Fruit fly (Drosophila melanogaster): ENCODE measurements around the gene Gp93.

- TF ChIP-seq kay (GFP tag; ENCODE audit: borderline replicate concordance): no peak
- no peak for TF ChIP-seq CG7045 (GFP tag; optimal IDR thresholded peaks at IDR 0.05)
- TF ChIP-seq toe (GFP tag; optimal IDR thresholded peaks at IDR 0.05): no peak
- TF ChIP-seq CG14711 (tag; optimal IDR thresholded peaks at IDR 0.05): no peak
- TF ChIP-seq CG33017 (tag; optimal IDR thresholded peaks at IDR 0.05): no peak
- TF ChIP-seq CG5204 (GFP tag; optimal IDR thresholded peaks at IDR 0.05): no peak
- TF ChIP-seq CG7101 (tag; optimal IDR thresholded peaks at IDR 0.05): no peak
- TF ChIP-seq Mnt (GFP tag; optimal IDR thresholded peaks at IDR 0.05): peak; percentile 84
- TF ChIP-seq tj (GFP tag; optimal IDR thresholded peaks at IDR 0.05): no peak
- TF ChIP-seq Clk (GFP tag; optimal IDR thresholded peaks at IDR 0.05): no peak
- TF ChIP-seq CG12768 (GFP tag; optimal IDR thresholded peaks at IDR 0.05): no peak
These were observed 747 bp upstream of the Gp93 start, which contains the start of gene mfrn for dm6 chr3R:27947682-27948245.
